Fruit fly (Drosophila melanogaster): Measurements from ENCODE around the gene CG18549.

CG18549 gene

DNA sequence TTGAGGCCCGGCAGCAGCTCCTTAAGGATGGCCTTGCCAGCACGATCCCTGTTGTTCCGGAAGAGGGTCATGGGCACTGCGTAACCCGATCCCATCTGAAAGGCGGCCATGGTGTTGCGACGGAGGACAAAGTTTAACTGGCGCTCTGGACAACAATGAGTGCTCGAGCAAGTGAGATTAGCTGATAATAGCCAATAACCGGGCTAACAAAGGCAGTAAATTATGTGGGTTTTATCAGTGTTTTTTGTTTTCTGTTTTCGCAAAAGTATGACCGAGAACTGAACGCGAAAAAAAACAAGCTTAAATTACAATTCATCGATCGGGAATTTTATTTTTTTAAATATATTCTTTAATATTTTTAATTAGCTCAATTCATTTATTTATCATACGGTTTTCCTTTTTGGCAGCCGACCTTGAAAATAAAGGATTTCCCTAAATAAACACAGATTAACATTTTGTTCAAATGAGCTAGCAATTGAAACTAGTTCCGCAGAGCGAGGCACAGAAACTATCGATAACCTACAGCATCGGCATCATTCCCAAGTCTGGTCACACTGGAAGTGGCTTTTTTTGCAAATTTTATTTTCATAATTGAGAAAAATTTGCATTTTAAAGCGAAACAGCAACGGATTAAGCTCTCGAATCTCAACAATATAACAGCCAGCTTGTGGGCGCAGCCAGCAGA lies 35.7 kb upstream of the CG18549 start, which contains the start of the genes Dip-C and pps (continued):
- TF ChIP-seq kay (GFP tag; optimal IDR thresholded peaks at IDR 0.05), result no peak
- no peak for TF ChIP-seq CG17361 (GFP tag; IDR thresholded peaks at IDR 0.05)
- peak; percentile 82 for TF ChIP-seq BEAF-32 (GFP tag; optimal IDR thresholded peaks at IDR 0.05)
- peak; percentile 52 for TF ChIP-seq CG12391 (tag; optimal IDR thresholded peaks at IDR 0.05)
- peak; percentile 40; the same call in 1 of the 3 replicates for TF ChIP-seq hb (GFP tag; IDR thresholded peaks at IDR 0.05; ENCODE audit: partially characterized antibody)
- TF ChIP-seq CG14860 (GFP tag; IDR thresholded peaks at IDR 0.05; ENCODE audit: partially characterized antibody), result peak; percentile 35; the same call in 1 of the 3 replicates
- peak; percentile 80 for TF ChIP-seq bbx (GFP tag; IDR thresholded peaks at IDR 0.05; ENCODE audit: partially characterized antibody)
- TF ChIP-seq CG11456 (GFP tag; IDR thresholded peaks at IDR 0.05), result no peak
- TF ChIP-seq nom (GFP tag; optimal IDR thresholded peaks at IDR 0.05), result peak; percentile 43
- TF ChIP-seq CG15073 (GFP tag; optimal IDR thresholded peaks at IDR 0.05), result no peak
- peak; percentile 12 for TF ChIP-seq CG12104 (GFP tag; optimal IDR thresholded peaks at IDR 0.05)
- TF ChIP-seq fd96Cb (tag; optimal IDR thresholded peaks at IDR 0.05), result no peak
- TF ChIP-seq knrl (GFP tag; IDR thresholded peaks at IDR 0.05; ENCODE audit: partially characterized antibody), result peak; percentile 76
- no peak for TF ChIP-seq Drgx (GFP tag; IDR thresholded peaks at IDR 0.05)
- peak; percentile 62; the same call in 1 of the 2 replicates for TF ChIP-seq sna (GFP tag; IDR thresholded peaks at IDR 0.05; ENCODE audit: partially characterized antibody)
- peak; percentile 84 for TF ChIP-seq YL-1 (GFP tag; optimal IDR thresholded peaks at IDR 0.05)
- peak; percentile 79 for TF ChIP-seq unc-4 (GFP tag; IDR thresholded peaks at IDR 0.05; ENCODE audit: partially characterized antibody)
- peak; percentile 69 for TF ChIP-seq pzg (GFP tag; optimal IDR thresholded peaks at IDR 0.05)
- TF ChIP-seq CG30020 (tag; optimal IDR thresholded peaks at IDR 0.05), result peak; percentile 27
- peak; percentile 57 for TF ChIP-seq trem (tag; optimal IDR thresholded peaks at IDR 0.05)
- TF ChIP-seq CG9797 (GFP tag; optimal IDR thresholded peaks at IDR 0.05), result peak; percentile 70
- peak; percentile 84 for TF ChIP-seq MBD-R2 (GFP tag; IDR thresholded peaks at IDR 0.05)
- TF ChIP-seq Doc3 (GFP tag; IDR thresholded peaks at IDR 0.05; ENCODE audit: partially characterized antibody), result peak; percentile 65; the same call in 2 of the 3 replicates
- TF ChIP-seq sim (GFP tag; IDR thresholded peaks at IDR 0.05), result no peak
- peak; percentile 58; the same call in 1 of the 2 replicates for TF ChIP-seq ato (GFP tag; IDR thresholded peaks at IDR 0.05; ENCODE audit: partially characterized antibody)
- TF ChIP-seq Rfx (GFP tag; IDR thresholded peaks at IDR 0.05), result 0 out of 2 replicates have a peak, but pooled peaks have one; percentile 12
- TF ChIP-seq CG13287 (GFP tag; IDR thresholded peaks at IDR 0.05; ENCODE audit: partially characterized antibody), result peak; percentile 85
- peak; percentile 37 for TF ChIP-seq CG8924 (tag; optimal IDR thresholded peaks at IDR 0.05)
- no peak for TF ChIP-seq CG10209 (GFP tag; optimal IDR thresholded peaks at IDR 0.05)
- TF ChIP-seq cad (GFP tag; optimal IDR thresholded peaks at IDR 0.05), result no peak
- TF ChIP-seq hbn (GFP tag; IDR thresholded peaks at IDR 0.05; ENCODE audit: partially characterized antibody), result peak; percentile 73
- peak; percentile 52; the same call in 1 of the 2 replicates for TF ChIP-seq CG42726 (GFP tag; IDR thresholded peaks at IDR 0.05; ENCODE audit: partially characterized antibody)
- peak; percentile 70 for TF ChIP-seq CG16813 (GFP tag; IDR thresholded peaks at IDR 0.05; ENCODE audit: partially characterized antibody)
- TF ChIP-seq insv (GFP tag; optimal IDR thresholded peaks at IDR 0.05), result peak in 1 of 2 experiments; percentile 22
- TF ChIP-seq Ets65A (GFP tag), result peak; percentile 22
- peak; percentile 20 for TF ChIP-seq zen (tag; optimal IDR thresholded peaks at IDR 0.05)
- peak; percentile 59 for TF ChIP-seq exex (tag; optimal IDR thresholded peaks at IDR 0.05)
- peak; percentile 85 for TF ChIP-seq CG4617 (GFP tag; optimal IDR thresholded peaks at IDR 0.05; ENCODE audit: borderline replicate concordance)
- peak; percentile 46 for TF ChIP-seq phol (tag; optimal IDR thresholded peaks at IDR 0.05)

All from whole organism, embryonic.